Fruit fly (Drosophila melanogaster) whole organism, embryonic: Measurements from ENCODE around the gene CG9393.

Experiments
- Atf3 ChIP-seq: fragments of 200-800 bp; sonication (Bioruptor generic); optimal IDR thresholded peaks from 3 replicates; lab custom pipeline; 2016; ENCODE audit warnings: missing biosample characterization, missing genetic modification characterization
- B-H2 ChIP-seq: fragments of 200-800 bp; sonication (Bioruptor generic); optimal IDR thresholded peaks from 2 replicates; lab custom pipeline; 2018; ENCODE audit warnings: missing biosample characterization, mild to moderate bottlenecking, missing genetic modification characterization
- CG10209 ChIP-seq: fragments of 200-800 bp; sonication (Bioruptor generic); optimal IDR thresholded peaks from 3 replicates; lab custom pipeline; 2017; ENCODE audit warnings: missing biosample characterization, mild to moderate bottlenecking, missing genetic modification characterization, missing genetic modification reagents
- CG10366 ChIP-seq: fragments of 200-800 bp; sonication (Bioruptor generic); IDR thresholded peaks from 2 replicates; pipeline ENCODE4 v1.3.6; 2022; ENCODE audit warnings: missing biosample characterization, missing genetic modification characterization
- CG10543 ChIP-seq: fragments of 200-800 bp; sonication (Bioruptor generic); optimal IDR thresholded peaks from 3 replicates; lab custom pipeline; 2017; ENCODE audit warnings: missing biosample characterization, mild to moderate bottlenecking, missing genetic modification characterization, moderate library complexity
- CG13424 ChIP-seq: fragments of 200-800 bp; sonication (Bioruptor generic); optimal IDR thresholded peaks from 2 replicates; lab custom pipeline; 2019; ENCODE audit warnings: missing biosample characterization, mild to moderate bottlenecking, missing genetic modification characterization, moderate library complexity
- CG1647 ChIP-seq: fragments of 200-800 bp; sonication (Bioruptor generic); optimal IDR thresholded peaks from 3 replicates; lab custom pipeline; 2016; ENCODE audit warnings: missing biosample characterization, missing genetic modification characterization
- CG2129 ChIP-seq: fragments of 200-800 bp; sonication (Bioruptor generic); IDR thresholded peaks from 2 replicates; pipeline ENCODE4 v1.3.6; 2022; ENCODE audit warnings: missing biosample characterization, missing genetic modification characterization; ENCODE audit not compliant: partially characterized antibody
- CG30020 ChIP-seq: fragments of 200-800 bp; optimal IDR thresholded peaks from 2 replicates; lab custom pipeline; 2019; ENCODE audit warnings: missing biosample characterization, mild to moderate bottlenecking, missing genetic modification characterization, moderate library complexity
- CG3065 ChIP-seq: fragments of 200-800 bp; sonication (Bioruptor generic); optimal IDR thresholded peaks from 2 replicates; lab custom pipeline; 2016; ENCODE audit warnings: missing biosample characterization, missing genetic modification characterization
- CG32767 ChIP-seq: fragments of 200-800 bp; sonication (Bioruptor generic); IDR thresholded peaks from 2 replicates; pipeline ENCODE4 v1.3.6; 2022; ENCODE audit warnings: missing biosample characterization, missing genetic modification characterization
- CG32772 ChIP-seq: fragments of 200-800 bp; sonication (Bioruptor generic); IDR thresholded peaks from 2 replicates; pipeline ENCODE4 v1.3.6; 2022; ENCODE audit warnings: missing biosample characterization, missing genetic modification characterization
- CG3726 ChIP-seq: fragments of 200-800 bp; sonication (Bioruptor generic); IDR thresholded peaks from 3 replicates; pipeline ENCODE4, ENCODE4 v1.3.6; 2022; ENCODE audit warnings: missing biosample characterization, missing genetic modification characterization
- CG4707 ChIP-seq: fragments of 200-800 bp; sonication (Bioruptor generic); optimal IDR thresholded peaks from 2 replicates; lab custom pipeline; 2018; ENCODE audit warnings: missing biosample characterization, mild to moderate bottlenecking, missing genetic modification characterization, moderate library complexity
- CG4854 ChIP-seq: fragments of 200-800 bp; sonication (Bioruptor generic); optimal IDR thresholded peaks from 2 replicates; lab custom pipeline; 2016; ENCODE audit warnings: missing biosample characterization, missing genetic modification characterization, inconsistent platforms
- CG6272 ChIP-seq: fragments of 200-800 bp; sonication (Bioruptor generic); IDR thresholded peaks from 2 replicates; pipeline ENCODE4 v1.3.6; 2022; ENCODE audit warnings: missing biosample characterization, missing genetic modification characterization
- CG6854 ChIP-seq: fragments of 200-800 bp; sonication (Bioruptor generic); optimal IDR thresholded peaks from 3 replicates; lab custom pipeline; 2017; ENCODE audit warnings: missing biosample characterization, mild to moderate bottlenecking, missing genetic modification characterization
- CG7556 ChIP-seq: fragments of 200-800 bp; sonication (Bioruptor generic); optimal IDR thresholded peaks from 2 replicates; lab custom pipeline; 2017; ENCODE audit warnings: missing biosample characterization, mild to moderate bottlenecking, missing genetic modification characterization
- CG7786 ChIP-seq: fragments of 200-800 bp; sonication (Bioruptor generic); optimal IDR thresholded peaks from 2 replicates; lab custom pipeline; 2016; ENCODE audit warnings: missing biosample characterization, missing genetic modification characterization
- CG8944 ChIP-seq: fragments of 200-800 bp; sonication (Bioruptor generic); optimal IDR thresholded peaks from 3 replicates; lab custom pipeline; 2016; ENCODE audit warnings: missing biosample characterization, missing genetic modification characterization
- CG9932 ChIP-seq: fragments of 200-800 bp; sonication (Bioruptor generic); IDR thresholded peaks from 2 replicates; pipeline ENCODE4 v1.3.6; 2022; ENCODE audit warnings: missing biosample characterization, missing genetic modification characterization
- CTCF ChIP-seq: fragments of 200-800 bp; sonication (Bioruptor generic); optimal IDR thresholded peaks from 2 replicates; lab custom pipeline; 2017; ENCODE audit warnings: missing biosample characterization, mild to moderate bottlenecking, missing genetic modification characterization, moderate library complexity
- Dad ChIP-seq: fragments of 200-800 bp; sonication (Bioruptor generic); optimal IDR thresholded peaks from 3 replicates; lab custom pipeline; 2016; ENCODE audit warnings: missing biosample characterization, missing genetic modification characterization
- Dip3 ChIP-seq: fragments of 200-800 bp; sonication (Bioruptor generic); optimal IDR thresholded peaks from 3 replicates; lab custom pipeline; 2016; ENCODE audit warnings: missing biosample characterization, missing genetic modification characterization
- E2f1 ChIP-seq: fragments of 200-800 bp; sonication (Bioruptor generic); IDR thresholded peaks from 2 replicates; pipeline ENCODE4 v1.3.6; 2022; ENCODE audit warnings: missing biosample characterization, missing genetic modification characterization
- Ets97D ChIP-seq: fragments of 200-800 bp; sonication (Bioruptor generic); optimal IDR thresholded peaks from 3 replicates; lab custom pipeline; 2016; ENCODE audit warnings: missing biosample characterization, missing genetic modification characterization
- Fer1 ChIP-seq: fragments of 200-800 bp; sonication (Bioruptor generic); optimal IDR thresholded peaks from 2 replicates; lab custom pipeline; 2017; ENCODE audit warnings: missing biosample characterization, mild to moderate bottlenecking, missing genetic modification characterization
- HmgZ ChIP-seq: fragments of 200-800 bp; sonication (Bioruptor generic); optimal IDR thresholded peaks from 2 replicates; lab custom pipeline; 2018; ENCODE audit warnings: missing biosample characterization, mild to moderate bottlenecking, missing genetic modification characterization
- Hmx ChIP-seq: fragments of 200-800 bp; sonication (Bioruptor generic); optimal IDR thresholded peaks from 2 replicates; lab custom pipeline; 2016; ENCODE audit warnings: missing biosample characterization, missing genetic modification characterization
- Pdp1 ChIP-seq, 2 experiments: fragments of 200-800 bp; sonication (Bioruptor generic); optimal IDR thresholded peaks; 3 replicates each; lab custom pipeline; 2016; ENCODE audit warnings: missing biosample characterization in 2 of 2, missing genetic modification characterization in 2 of 2, mild to moderate bottlenecking in 1 of 2, moderate library complexity in 1 of 2
- Sin3A ChIP-seq: fragments of >200 bp; optimal IDR thresholded peaks from 2 replicates; lab custom pipeline; 2018
- TFAM ChIP-seq: fragments of 200-800 bp; sonication (Bioruptor generic); optimal IDR thresholded peaks from 2 replicates; lab custom pipeline; 2017; ENCODE audit warnings: missing biosample characterization, missing genetic modification characterization, inconsistent platforms
- btn ChIP-seq: fragments of 200-800 bp; sonication (Bioruptor generic); optimal IDR thresholded peaks from 2 replicates; lab custom pipeline; 2016; ENCODE audit warnings: missing biosample characterization, missing genetic modification characterization
- cad ChIP-seq: fragments of >200 bp; optimal IDR thresholded peaks from 2 replicates; lab custom pipeline; 2017; ENCODE audit warnings: missing biosample characterization, missing genetic modification characterization
- cg ChIP-seq: fragments of 200-800 bp; sonication (Bioruptor generic); optimal IDR thresholded peaks from 3 replicates; lab custom pipeline; 2019; ENCODE audit warnings: missing biosample characterization, mild to moderate bottlenecking, missing genetic modification characterization, moderate library complexity
- chn ChIP-seq: fragments of 200-800 bp; sonication (Bioruptor generic); optimal IDR thresholded peaks from 2 replicates; lab custom pipeline; 2016; ENCODE audit warnings: missing biosample characterization, missing genetic modification characterization
- dpn ChIP-seq, 2 experiments: fragments of 200-800 bp; sonication (Bioruptor generic); optimal IDR thresholded peaks; 3 replicates each; lab custom pipeline; 2016; ENCODE audit warnings: missing biosample characterization in 2 of 2, missing genetic modification characterization in 2 of 2
- eve ChIP-seq, 2 experiments: fragments of >200 bp; optimal IDR thresholded peaks; 2 replicates each; lab custom pipeline; 2017; ENCODE audit warnings: missing biosample characterization in 2 of 2, missing genetic modification characterization in 2 of 2
- ftz-f1 ChIP-seq: fragments of 200-800 bp; sonication (Bioruptor generic); optimal IDR thresholded peaks from 2 replicates; lab custom pipeline; 2016; ENCODE audit warnings: missing biosample characterization, missing genetic modification characterization
- hkb ChIP-seq, 2 experiments: fragments of 200-800 bp in 1 of 2; fragments of >200 bp in 1 of 2; sonication (Bioruptor generic) in 1 of 2; IDR thresholded peaks in 1 of 2; optimal IDR thresholded peaks in 1 of 2; 2 replicates each; pipeline versions ENCODE4 v1.3.6 to Lab custom; 2017 to 2022; ENCODE audit warnings: missing biosample characterization in 1 of 2, missing genetic modification characterization in 1 of 2
- ind ChIP-seq: fragments of 200-800 bp; sonication (Bioruptor generic); optimal IDR thresholded peaks from 3 replicates; lab custom pipeline; 2016; ENCODE audit warnings: missing biosample characterization, missing genetic modification characterization
- maf-S ChIP-seq: fragments of 200-800 bp; sonication (Bioruptor generic); optimal IDR thresholded peaks from 2 replicates; lab custom pipeline; 2016; ENCODE audit warnings: missing biosample characterization, missing genetic modification characterization
- nerfin-1 ChIP-seq: fragments of 200-800 bp; sonication (Bioruptor generic); optimal IDR thresholded peaks from 3 replicates; lab custom pipeline; 2019; ENCODE audit warnings: missing biosample characterization, mild to moderate bottlenecking, missing genetic modification characterization, moderate library complexity
- pnt ChIP-seq: fragments of 200-800 bp; sonication (Bioruptor generic); optimal IDR thresholded peaks from 3 replicates; lab custom pipeline; 2016; ENCODE audit warnings: missing biosample characterization, missing genetic modification characterization
- psq ChIP-seq: fragments of 200-800 bp; sonication (Bioruptor generic); optimal IDR thresholded peaks from 2 replicates; lab custom pipeline; 2017; ENCODE audit warnings: missing biosample characterization, missing genetic modification characterization
- slou ChIP-seq: fragments of 200-800 bp; sonication (Bioruptor generic); optimal IDR thresholded peaks from 3 replicates; lab custom pipeline; 2016; ENCODE audit warnings: missing biosample characterization, missing genetic modification characterization
- tio ChIP-seq: fragments of 200-800 bp; sonication (Bioruptor generic); optimal IDR thresholded peaks from 2 replicates; lab custom pipeline; 2017; ENCODE audit warnings: missing biosample characterization, missing genetic modification characterization, inconsistent platforms
- trh ChIP-seq: fragments of 200-800 bp; sonication (Bioruptor generic); optimal IDR thresholded peaks from 2 replicates; lab custom pipeline; 2016; ENCODE audit warnings: missing biosample characterization, missing genetic modification characterization
- tup ChIP-seq: fragments of 200-800 bp; sonication (Bioruptor generic); optimal IDR thresholded peaks from 2 replicates; lab custom pipeline; 2016; ENCODE audit warnings: missing biosample characterization, mild to moderate bottlenecking, missing genetic modification characterization, moderate library complexity
- twi ChIP-seq: fragments of 200-800 bp; optimal IDR thresholded peaks from 2 replicates; lab custom pipeline; 2019; ENCODE audit warnings: missing biosample characterization, mild to moderate bottlenecking, missing genetic modification characterization, moderate library complexity
- yki ChIP-seq: fragments of >200 bp; optimal IDR thresholded peaks from 3 replicates; lab custom pipeline; 2018

CG9393 gene

DNA sequence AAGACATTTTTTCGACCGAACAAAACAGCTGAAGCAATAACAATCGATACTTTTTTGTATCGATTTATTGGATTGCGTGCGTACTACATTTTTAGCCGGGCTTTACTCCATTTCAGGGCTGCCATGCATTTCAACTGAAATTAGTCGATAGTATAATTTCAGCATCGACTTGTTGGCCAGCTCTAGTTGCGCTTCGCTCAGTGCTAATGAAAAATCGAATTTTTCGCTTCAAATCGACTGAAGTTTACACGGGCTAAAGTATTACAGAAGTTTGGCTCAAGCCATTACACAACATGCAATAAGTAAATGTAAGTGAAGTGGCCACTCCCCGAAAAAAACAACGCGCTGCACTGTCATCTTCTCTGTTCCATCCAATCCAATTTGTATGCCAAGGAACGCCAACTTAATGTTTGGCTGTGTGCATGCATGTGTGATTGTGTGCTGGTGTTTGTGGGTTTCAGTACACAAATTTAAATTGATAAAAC, 47.6 kb downstream of the CG9393 start, which contains the start of the genes mRpL47, CG8176 and Kdm3 (continued):
- peak; percentile 81 for TF ChIP-seq nerfin-1 (tag; lab: Kevin White, UChicago)
- TF ChIP-seq CG1647 = peak; percentile 86
- TF ChIP-seq CG7786 (GFP tag; lab: Kevin White, UChicago) = peak; percentile 72
- TF ChIP-seq CG13424 (tag; lab: Kevin White, UChicago) = peak; percentile 49
- peak; percentile 94 for TF ChIP-seq Ets97D (GFP tag; lab: Kevin White, UChicago)
- peak; percentile 28 for TF ChIP-seq twi
- peak; percentile 68 for TF ChIP-seq CG30020 (tag; lab: Kevin White, UChicago)
- TF ChIP-seq maf-S (GFP tag; lab: Kevin White, UChicago) = peak; percentile 54

DNA sequence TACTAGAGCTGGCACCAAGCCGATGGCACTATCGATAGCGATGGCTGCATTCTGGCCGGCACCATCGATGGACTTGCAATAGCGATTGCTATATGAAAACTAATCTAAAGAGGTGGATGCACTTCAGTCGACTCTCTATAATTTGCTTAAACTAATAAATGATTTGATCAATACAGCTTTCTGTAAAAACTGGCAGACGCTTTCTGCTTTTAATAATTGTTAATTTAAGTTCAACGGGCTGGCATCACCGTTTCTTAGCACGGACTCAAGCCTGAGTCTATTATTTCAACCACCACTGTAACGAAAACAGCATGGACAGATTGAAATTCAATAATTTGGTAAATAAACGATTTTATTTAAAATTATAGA, 50.4 kb downstream of the CG9393 start, which contains the start of the genes Ras85D and Rlb1:
TSS of gene Ras85D (minus strand) at position 16 of the 369 bp plus-strand sequence.
TSS of gene Rlb1 (plus strand) at position 276 of the 369 bp plus-strand sequence.
- TF ChIP-seq E2f1 = no peak
- peak; percentile 73 for TF ChIP-seq Dip3
- TF ChIP-seq CG6272 (GFP tag; lab: Robert Waterston, UW) = peak; percentile 78
- TF ChIP-seq slou (GFP tag; lab: Kevin White, UChicago) = peak; percentile 37
- TF ChIP-seq Ets97D (GFP tag; lab: Kevin White, UChicago) = peak; percentile 77
- no peak for TF ChIP-seq CG32767 (GFP tag; lab: Robert Waterston, UW)
- no peak for TF ChIP-seq CG6854 (GFP tag; lab: Kevin White, UChicago)
- no peak for TF ChIP-seq cad
- TF ChIP-seq trh (GFP tag; lab: Kevin White, UChicago) = peak; percentile 35
- peak; percentile 69 for TF ChIP-seq Fer1 (GFP tag; lab: Kevin White, UChicago)
- TF ChIP-seq CG10209 (GFP tag; lab: Kevin White, UChicago) = peak; percentile 37
- TF ChIP-seq CG2129 (GFP tag; lab: Robert Waterston, UW) = no peak
- TF ChIP-seq B-H2 (GFP tag; lab: Kevin White, UChicago) = peak; percentile 77
- peak; percentile 50 for TF ChIP-seq hkb (optimal IDR thresholded peaks at IDR 0.05; lab: Kevin White, UChicago)
- no peak for TF ChIP-seq hkb (GFP tag; IDR thresholded peaks at IDR 0.05; lab: Robert Waterston, UW)
- peak; percentile 16 for TF ChIP-seq psq
- TF ChIP-seq CTCF = peak; percentile 7
- no peak for TF ChIP-seq CG4707
- no peak for TF ChIP-seq tio (GFP tag; lab: Kevin White, UChicago)
- TF ChIP-seq CG32772 (GFP tag; lab: Robert Waterston, UW) = no peak
- peak; percentile 83 for TF ChIP-seq dpn (GFP tag; optimal IDR thresholded peaks at IDR 0.05; lab: Kevin White, UChicago)
- TF ChIP-seq tup = peak; percentile 16
- TF ChIP-seq nerfin-1 (tag; lab: Kevin White, UChicago) = peak; percentile 51
- TF ChIP-seq TFAM (GFP tag; lab: Kevin White, UChicago) = no peak
- peak; percentile 87 for TF ChIP-seq CG10543
- TF ChIP-seq Dad (GFP tag; lab: Kevin White, UChicago) = peak; percentile 67
- peak; percentile 60 for TF ChIP-seq Atf3 (GFP tag; lab: Kevin White, UChicago)
- TF ChIP-seq eve (GFP tag; optimal IDR thresholded peaks at IDR 0.05; lab: Kevin White, UChicago) = no peak
- TF ChIP-seq Hmx (GFP tag; lab: Kevin White, UChicago) = peak; percentile 47
- TF ChIP-seq btn (GFP tag; lab: Kevin White, UChicago) = peak; percentile 51
- peak; percentile 70 for TF ChIP-seq pnt (GFP tag; lab: Kevin White, UChicago)
- TF ChIP-seq CG9932 (GFP tag; lab: Robert Waterston, UW) = no peak
- peak; percentile 76 for TF ChIP-seq CG3065
- peak; percentile 66 for TF ChIP-seq CG4854
- TF ChIP-seq HmgZ (tag; lab: Kevin White, UChicago) = peak; percentile 86
- peak; percentile 83 for TF ChIP-seq ind (GFP tag; lab: Kevin White, UChicago)
- peak; percentile 68 to 86 for TF ChIP-seq Pdp1 (GFP tag; optimal IDR thresholded peaks at IDR 0.05; lab: Kevin White, UChicago)
- no peak for TF ChIP-seq CG3726 (GFP tag; lab: Robert Waterston, UW)
- no peak for TF ChIP-seq yki (lab: Kevin White, UChicago)
- peak; percentile 76 for TF ChIP-seq chn
- peak; percentile 37 for TF ChIP-seq CG7556 (GFP tag; lab: Kevin White, UChicago)
- TF ChIP-seq Sin3A = peak; percentile 98
- TF ChIP-seq CG8944 (GFP tag; lab: Kevin White, UChicago) = peak; percentile 77
- TF ChIP-seq ftz-f1 = no peak
- TF ChIP-seq cg = no peak
- TF ChIP-seq CG10366 = no peak
